Worm (Caenorhabditis elegans) whole organism, L2 larva: ENCODE data around the gene F13D12.10.

Source experiments
- C34F6.9 ChIP-seq: fragments of 150-350 bp; optimal IDR thresholded peaks from 2 replicates; lab custom pipeline; 2014; ENCODE audit warnings: missing biosample characterization, missing genetic modification characterization
- F13H6.1 ChIP-seq: sonication (generic microtip); optimal IDR thresholded peaks from 2 replicates; lab custom pipeline; 2016; ENCODE audit warnings: missing genetic modification characterization, missing compliant biosample characterization
- R02D3.7 ChIP-seq: fragments of 150-350 bp; optimal IDR thresholded peaks from 2 replicates; lab custom pipeline; 2014; ENCODE audit warnings: missing biosample characterization, missing genetic modification characterization
- Y55F3AM.14 ChIP-seq: fragments of 200-800 bp; sonication (Bioruptor generic); optimal IDR thresholded peaks from 2 replicates; lab custom pipeline; 2018; ENCODE audit warnings: mild to moderate bottlenecking, missing genetic modification characterization, missing compliant biosample characterization
- ZK546.5 ChIP-seq: sonication (generic microtip); optimal IDR thresholded peaks from 2 replicates; lab custom pipeline; 2017; ENCODE audit warnings: missing biosample characterization, missing genetic modification characterization
- alr-1 ChIP-seq: fragments of 150-350 bp; optimal IDR thresholded peaks from 2 replicates; lab custom pipeline; 2014; ENCODE audit warnings: missing biosample characterization, missing genetic modification characterization
- aly-2 ChIP-seq: fragments of 150-350 bp; optimal IDR thresholded peaks from 2 replicates; lab custom pipeline; 2014; ENCODE audit warnings: missing biosample characterization, missing genetic modification characterization
- ama-1 ChIP-seq: fragments of 150-350 bp; optimal IDR thresholded peaks from 2 replicates; lab custom pipeline; 2018; ENCODE audit warnings: inconsistent platforms
- blmp-1 ChIP-seq: sonication (generic microtip); optimal IDR thresholded peaks from 2 replicates; lab custom pipeline; 2017; ENCODE audit warnings: missing genetic modification characterization, mild to moderate bottlenecking, missing compliant biosample characterization, antibody characterized with exemption, moderate library complexity; ENCODE audit not compliant: insufficient read depth
- ceh-16 ChIP-seq: fragments of 150-350 bp; optimal IDR thresholded peaks from 2 replicates; lab custom pipeline; 2014; ENCODE audit warnings: missing biosample characterization, missing genetic modification characterization
- ceh-82 ChIP-seq: fragments of 150-350 bp; optimal IDR thresholded peaks from 2 replicates; lab custom pipeline; 2014; ENCODE audit warnings: missing biosample characterization, missing genetic modification characterization
- crh-2 ChIP-seq: sonication (generic microtip); optimal IDR thresholded peaks from 2 replicates; lab custom pipeline; 2017; ENCODE audit warnings: missing biosample characterization, missing genetic modification characterization
- dmd-4 ChIP-seq: sonication (generic microtip); optimal IDR thresholded peaks from 2 replicates; lab custom pipeline; 2017; ENCODE audit warnings: missing biosample characterization, missing genetic modification characterization
- egl-27 ChIP-seq: sonication (generic microtip); optimal IDR thresholded peaks from 3 replicates; lab custom pipeline; 2017; ENCODE audit warnings: missing biosample characterization, missing genetic modification reagents, missing genetic modification characterization
- elt-1 ChIP-seq: fragments of 150-350 bp; optimal IDR thresholded peaks from 2 replicates; lab custom pipeline; 2014; ENCODE audit warnings: missing biosample characterization, missing genetic modification characterization
- elt-3 ChIP-seq: sonication (generic microtip); optimal IDR thresholded peaks from 2 replicates; lab custom pipeline; 2017; ENCODE audit warnings: missing biosample characterization, missing genetic modification characterization
- fos-1 ChIP-seq: fragments of 150-350 bp; optimal IDR thresholded peaks from 2 replicates; lab custom pipeline; 2014; ENCODE audit warnings: missing biosample characterization, missing genetic modification characterization
- gmeb-1 ChIP-seq: fragments of 150-350 bp; optimal IDR thresholded peaks from 2 replicates; lab custom pipeline; 2014; ENCODE audit warnings: missing biosample characterization, missing genetic modification characterization
- lin-11 ChIP-seq: fragments of 150-350 bp; sonication (generic microtip); optimal IDR thresholded peaks from 2 replicates; lab custom pipeline; 2014; ENCODE audit warnings: missing biosample characterization, missing genetic modification characterization, inconsistent platforms, mixed read lengths
- lin-13 ChIP-seq: fragments of 150-350 bp; optimal IDR thresholded peaks from 2 replicates; lab custom pipeline; 2014; ENCODE audit warnings: missing biosample characterization, missing genetic modification reagents, missing genetic modification characterization
- lin-39 ChIP-seq: fragments of 150-350 bp; optimal IDR thresholded peaks from 2 replicates; lab custom pipeline; 2014; ENCODE audit warnings: missing biosample characterization, missing genetic modification reagents, missing genetic modification characterization
- lsy-2 ChIP-seq, 2 experiments: fragments of 150-350 bp in 1 of 2; sonication (generic microtip) in 1 of 2; optimal IDR thresholded peaks; 2 replicates each; lab custom pipeline; 2014 to 2017; ENCODE audit warnings: missing biosample characterization in 2 of 2, missing genetic modification characterization in 2 of 2
- mab-5 ChIP-seq: fragments of 150-350 bp; optimal IDR thresholded peaks from 2 replicates; lab custom pipeline; 2014; ENCODE audit warnings: missing biosample characterization, missing genetic modification characterization
- mbf-1 ChIP-seq: sonication (generic microtip); optimal IDR thresholded peaks from 2 replicates; lab custom pipeline; 2017; ENCODE audit warnings: missing biosample characterization, missing genetic modification characterization
- mdl-1 ChIP-seq, 2 experiments: fragments of 150-350 bp in 1 of 2; sonication (generic microtip) in 1 of 2; optimal IDR thresholded peaks; 2 replicates each; lab custom pipeline; 2017; ENCODE audit warnings: missing biosample characterization in 2 of 2, missing genetic modification characterization in 2 of 2
- nhr-10 ChIP-seq: sonication (generic microtip); optimal IDR thresholded peaks from 2 replicates; lab custom pipeline; 2017; ENCODE audit warnings: missing biosample characterization, missing genetic modification characterization
- nhr-11 ChIP-seq: fragments of 150-350 bp; optimal IDR thresholded peaks from 2 replicates; lab custom pipeline; 2014; ENCODE audit warnings: missing biosample characterization, missing genetic modification characterization
- nhr-12 ChIP-seq: fragments of 150-350 bp; optimal IDR thresholded peaks from 2 replicates; lab custom pipeline; 2014; ENCODE audit warnings: missing biosample characterization, missing genetic modification characterization
- nhr-129 ChIP-seq: fragments of 150-350 bp; optimal IDR thresholded peaks from 2 replicates; lab custom pipeline; 2014; ENCODE audit warnings: missing biosample characterization, missing genetic modification characterization
- nhr-21 ChIP-seq: fragments of 150-350 bp; optimal IDR thresholded peaks from 2 replicates; lab custom pipeline; 2014; ENCODE audit warnings: missing biosample characterization, missing genetic modification characterization
- nhr-23 ChIP-seq: fragments of 150-350 bp; optimal IDR thresholded peaks from 2 replicates; lab custom pipeline; 2014; ENCODE audit warnings: missing biosample characterization, missing genetic modification reagents, missing genetic modification characterization
- nhr-237 ChIP-seq: fragments of 150-350 bp; optimal IDR thresholded peaks from 2 replicates; lab custom pipeline; 2014; ENCODE audit warnings: missing biosample characterization, missing genetic modification characterization
- nhr-25 ChIP-seq: fragments of 150-350 bp; sonication (generic microtip); optimal IDR thresholded peaks from 3 replicates; lab custom pipeline; 2014; ENCODE audit warnings: missing biosample characterization, missing genetic modification characterization
- nhr-6 ChIP-seq: fragments of 150-350 bp; optimal IDR thresholded peaks from 2 replicates; lab custom pipeline; 2014; ENCODE audit warnings: missing biosample characterization, missing genetic modification characterization
- nhr-77 ChIP-seq: fragments of 150-350 bp; optimal IDR thresholded peaks from 2 replicates; lab custom pipeline; 2014; ENCODE audit warnings: missing biosample characterization, missing genetic modification characterization
- peb-1 ChIP-seq: fragments of 150-350 bp; optimal IDR thresholded peaks from 2 replicates; lab custom pipeline; 2014; ENCODE audit warnings: missing biosample characterization, missing genetic modification characterization
- sem-4 ChIP-seq: fragments of 150-350 bp; optimal IDR thresholded peaks from 2 replicates; lab custom pipeline; 2014; ENCODE audit warnings: missing biosample characterization, missing genetic modification reagents, missing genetic modification characterization
- skn-1 ChIP-seq: sonication (generic microtip); optimal IDR thresholded peaks from 2 replicates; lab custom pipeline; 2017; ENCODE audit warnings: missing biosample characterization, missing genetic modification characterization
- sma-9 ChIP-seq, 2 experiments: fragments of 150-350 bp in 1 of 2; sonication (generic microtip) in 1 of 2; optimal IDR thresholded peaks; 2 replicates each; lab custom pipeline; 2014 to 2016; ENCODE audit warnings: missing genetic modification characterization in 2 of 2, mild to moderate bottlenecking in 1 of 2, missing biosample characterization in 1 of 2, missing compliant biosample characterization in 1 of 2, missing genetic modification reagents in 1 of 2, moderate library complexity in 1 of 2
- snpc-4 ChIP-seq: fragments of 150-350 bp; optimal IDR thresholded peaks from 2 replicates; lab custom pipeline; 2014; ENCODE audit warnings: missing biosample characterization, missing genetic modification characterization
- unc-39 ChIP-seq: fragments of 150-350 bp; optimal IDR thresholded peaks from 2 replicates; lab custom pipeline; 2014; ENCODE audit warnings: missing biosample characterization, missing genetic modification characterization
- unc-55 ChIP-seq: fragments of 150-350 bp; sonication (generic microtip); optimal IDR thresholded peaks from 3 replicates; lab custom pipeline; 2014; ENCODE audit warnings: missing biosample characterization, missing genetic modification reagents, missing genetic modification characterization
- unc-62 ChIP-seq: fragments of 150-350 bp; optimal IDR thresholded peaks from 2 replicates; lab custom pipeline; 2014; ENCODE audit warnings: missing biosample characterization, missing genetic modification reagents, missing genetic modification characterization
- zag-1 ChIP-seq: fragments of 150-350 bp; optimal IDR thresholded peaks from 2 replicates; lab custom pipeline; 2014; ENCODE audit warnings: missing biosample characterization, missing genetic modification characterization
- ztf-1 ChIP-seq: fragments of 200-800 bp; sonication (Bioruptor generic); conservative IDR thresholded peaks from 2 replicates; pipeline ENCODE4 v1.3.6; 2022; ENCODE audit warnings: missing genetic modification characterization, missing compliant biosample characterization
- ztf-11 ChIP-seq: sonication (generic microtip); optimal IDR thresholded peaks from 2 replicates; lab custom pipeline; 2017; ENCODE audit warnings: missing biosample characterization, missing genetic modification characterization
- ztf-4 ChIP-seq: fragments of 150-350 bp; optimal IDR thresholded peaks from 2 replicates; lab custom pipeline; 2014; ENCODE audit warnings: missing biosample characterization, missing genetic modification characterization

Gene F13D12.10

ce11 chrII:11747889-11748288, 34.3 kb downstream of the F13D12.10 start:
- TF ChIP-seq unc-55 = peak; percentile 33
- TF ChIP-seq nhr-237 = no peak
- TF ChIP-seq ceh-16 (tag; lab: Kevin White, UChicago) = no peak
- TF ChIP-seq lin-13 (GFP tag; lab: Kevin White, UChicago) = peak; percentile 8
- TF ChIP-seq lsy-2 (tag; optimal IDR thresholded peaks at IDR 0.05; lab: Kevin White, UChicago) = peak; percentile 29 to 92
- TF ChIP-seq, all 48 proteins: peak for 3

ce11 chrII:11748494-11748893, 34.9 kb downstream of the F13D12.10 start, which contains the start of the genes F44E5.17 and gpb-1:
Gene F44E5.17, minus strand, starts transcription at chrII:11748594.
Gene gpb-1, minus strand, starts transcription at chrII:11748611.
- TF ChIP-seq C34F6.9 (tag; lab: Kevin White, UChicago) (no peak), egl-27 (tag; lab: Kevin White, UChicago) (no peak), dmd-4 (tag; lab: Kevin White, UChicago) (no peak), ztf-1 (GFP tag; lab: Robert Waterston, UW) (no peak), nhr-77 (no peak), zag-1 (tag; lab: Kevin White, UChicago) (no peak)

DNA sequence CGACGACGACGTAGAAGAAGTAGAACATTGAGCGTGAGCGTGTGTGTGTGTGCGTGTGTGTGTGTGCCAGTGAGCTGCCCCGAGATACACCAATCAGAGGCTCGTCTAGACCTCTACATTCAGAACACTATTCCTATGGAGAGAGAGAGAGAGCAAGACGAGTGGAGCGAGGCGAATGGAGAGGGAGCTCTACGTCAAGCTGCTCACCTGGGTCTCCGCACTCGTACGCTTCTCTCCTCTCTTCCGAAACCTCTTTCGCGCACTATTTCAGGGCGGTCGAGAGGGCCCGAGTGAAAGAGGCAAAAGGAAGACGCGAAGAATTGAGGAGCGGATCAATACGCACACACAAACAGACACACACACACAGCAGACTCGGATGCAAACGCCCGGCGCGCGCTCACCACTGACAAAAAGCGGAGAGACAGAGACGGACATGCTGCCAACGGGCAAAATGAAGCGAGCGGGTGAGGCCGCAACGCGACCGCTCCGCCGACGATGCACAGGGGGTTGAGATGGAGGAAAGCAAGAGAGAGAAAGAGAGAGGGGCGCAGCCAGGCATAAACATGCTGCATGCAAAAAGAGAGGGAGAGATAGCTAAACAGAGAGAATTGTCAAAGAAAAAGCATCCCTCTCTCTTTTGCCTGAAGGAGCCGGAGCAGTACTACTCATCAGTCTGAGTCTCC, 36.0 kb downstream of the F13D12.10 start:
- no peak for TF ChIP-seq elt-1 (tag; lab: Kevin White, UChicago)
- TF ChIP-seq ama-1 = no peak
- TF ChIP-seq snpc-4 (tag; lab: Kevin White, UChicago) = no peak
- peak; percentile 85 for TF ChIP-seq nhr-129 (tag; lab: Kevin White, UChicago)
- TF ChIP-seq dmd-4 (tag; lab: Kevin White, UChicago) = no peak
- TF ChIP-seq sem-4 (tag; lab: Kevin White, UChicago) = peak; percentile 4
- peak; percentile 80 for TF ChIP-seq unc-55
- TF ChIP-seq nhr-25 = peak; percentile 65
- no peak for TF ChIP-seq unc-39
- peak; percentile 81 for TF ChIP-seq ceh-82
- TF ChIP-seq ceh-16 (tag; lab: Kevin White, UChicago) = peak; percentile 53
- TF ChIP-seq nhr-11 = no peak
- TF ChIP-seq crh-2 (tag; lab: Kevin White, UChicago) = peak; percentile 80
- peak; percentile 96 for TF ChIP-seq F13H6.1
- TF ChIP-seq lin-39 = peak; percentile 73
- TF ChIP-seq R02D3.7 (tag; lab: Kevin White, UChicago) = no peak
- TF ChIP-seq unc-62 (GFP tag; lab: Kevin White, UChicago) = no peak
- no peak for TF ChIP-seq blmp-1 (tag; lab: Kevin White, UChicago)
- TF ChIP-seq aly-2 = no peak
- TF ChIP-seq skn-1 = no peak
- TF ChIP-seq Y55F3AM.14 (GFP tag; lab: Kevin White, UChicago) = peak; percentile 44
- TF ChIP-seq ztf-1 (GFP tag; lab: Robert Waterston, UW) = no peak
- peak; percentile 45 for TF ChIP-seq gmeb-1
- TF ChIP-seq peb-1 (tag; lab: Kevin White, UChicago) = no peak
- peak; percentile 65 for TF ChIP-seq sma-9 (GFP tag; optimal IDR thresholded peaks at IDR 0.05; lab: Kevin White, UChicago)
- TF ChIP-seq sma-9 (tag; optimal IDR thresholded peaks at IDR 0.05; lab: Kevin White, UChicago) = no peak
- no peak for TF ChIP-seq nhr-10 (tag; lab: Kevin White, UChicago)
- TF ChIP-seq mdl-1 (tag; optimal IDR thresholded peaks at IDR 0.05; lab: Kevin White, UChicago) = peak; percentile 68 to 69
- TF ChIP-seq nhr-77 = peak; percentile 19
- TF ChIP-seq fos-1 = peak; percentile 48
- TF ChIP-seq lin-13 (GFP tag; lab: Kevin White, UChicago) = peak; percentile 37
- peak; percentile 64 for TF ChIP-seq nhr-6 (tag; lab: Kevin White, UChicago)
- peak; percentile 81 for TF ChIP-seq zag-1 (tag; lab: Kevin White, UChicago)
- no peak for TF ChIP-seq elt-3 (tag; lab: Kevin White, UChicago)
- TF ChIP-seq ztf-4 (tag; lab: Kevin White, UChicago) = peak; percentile 57
- TF ChIP-seq C34F6.9 (tag; lab: Kevin White, UChicago) = peak; percentile 68
- peak; percentile 71 for TF ChIP-seq mab-5 (tag; lab: Kevin White, UChicago)
- no peak for TF ChIP-seq nhr-23 (tag; lab: Kevin White, UChicago)
- no peak for TF ChIP-seq nhr-237
- peak; percentile 7 for TF ChIP-seq ZK546.5 (tag; lab: Kevin White, UChicago)
- no peak for TF ChIP-seq alr-1 (tag; lab: Kevin White, UChicago)
- peak; percentile 6 for TF ChIP-seq ztf-11 (tag; lab: Kevin White, UChicago)
- no peak for TF ChIP-seq mbf-1 (tag; lab: Kevin White, UChicago)
- TF ChIP-seq lin-11 (tag; lab: Kevin White, UChicago) = no peak
- peak; percentile 40 to 75 for TF ChIP-seq lsy-2 (tag; optimal IDR thresholded peaks at IDR 0.05; lab: Kevin White, UChicago)
- no peak for TF ChIP-seq nhr-12
- TF ChIP-seq nhr-21 = no peak
- peak; percentile 51 for TF ChIP-seq egl-27 (tag; lab: Kevin White, UChicago)
